Worm (Caenorhabditis elegans): Measurements from ENCODE around the gene gtf-2H3.

DNA sequence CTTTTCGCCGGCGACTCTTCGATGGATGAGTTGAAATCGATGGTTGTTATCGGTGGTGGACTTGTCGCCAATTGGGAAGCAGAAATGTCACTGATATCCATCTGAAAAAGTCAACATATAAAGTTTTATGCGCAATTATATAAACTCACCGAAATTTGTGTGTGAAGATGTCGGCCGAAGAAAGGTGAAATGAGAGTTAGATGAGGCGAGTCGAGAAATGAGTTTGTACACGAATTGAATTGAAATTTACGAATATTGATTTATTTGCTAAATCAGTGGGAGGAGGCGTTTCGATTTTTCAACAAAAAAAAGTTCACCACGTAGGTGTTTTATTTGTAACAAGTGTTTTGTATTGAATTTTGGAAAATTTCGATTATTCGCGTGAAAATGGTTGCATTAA lies 18.6 kb downstream of the gtf-2H3 start, which contains the start of gene kel-10:
- TF ChIP-seq ama-1 (optimal IDR thresholded peaks at IDR 0.05) (no peak), flt-1 (GFP tag; IDR thresholded peaks at IDR 0.05) (no peak), B0310.2 (tag; optimal IDR thresholded peaks at IDR 0.05) (no peak), aly-1 (tag; optimal IDR thresholded peaks at IDR 0.05) (no peak), tbx-11 (GFP tag; IDR thresholded peaks at IDR 0.05) (no peak), hnd-1 (tag; optimal IDR thresholded peaks at IDR 0.05) (no peak), scrt-1 (GFP tag; IDR thresholded peaks at IDR 0.05) (no peak)
